Worm (Caenorhabditis elegans) whole organism, midembryonic: ENCODE data around the gene pqn-73.

Source experiments
- klf-2 ChIP-seq: fragments of 200-800 bp; sonication (Bioruptor generic); conservative IDR thresholded peaks from 2 replicates; pipeline ENCODE4 v1.3.6; 2022; ENCODE audit warnings: missing genetic modification reagents, missing genetic modification characterization, missing compliant biosample characterization
- med-1 ChIP-seq: sonication (generic microtip); optimal IDR thresholded peaks from 2 replicates; lab custom pipeline; 2017; ENCODE audit warnings: missing genetic modification characterization, mild to moderate bottlenecking, missing compliant biosample characterization, antibody characterized with exemption, missing genetic modification reagents; ENCODE audit not compliant: insufficient read depth
- ztf-29 ChIP-seq: fragments of 200-800 bp; sonication (Bioruptor generic); IDR thresholded peaks from 2 replicates; pipeline ENCODE4 v1.3.6; 2022; ENCODE audit warnings: missing genetic modification reagents, missing genetic modification characterization, missing compliant biosample characterization

- TF ChIP-seq klf-2 (GFP tag; lab: Robert Waterston, UW) (no peak), med-1 (GFP tag; lab: Kevin White, UChicago) (no peak), ztf-29 (GFP tag; lab: Robert Waterston, UW) (no peak)
These were observed 53.5 kb downstream of the pqn-73 start, which contains the start of gene aptf-3 for ce11 chrII:8593840-8594625.
